Fruit fly (Drosophila melanogaster): ENCODE results near the gene Manf.

Manf gene

dm6 chr3R:16327549-16327948, 21.7 kb upstream of the Manf start, which contains the start of gene CG17930:
Gene CG17930, plus strand, starts transcription at chr3R:16327849.
- TF ChIP-seq CG8388 (GFP tag; optimal IDR thresholded peaks at IDR 0.05): no peak
- no peak for TF ChIP-seq Spps (tag; optimal IDR thresholded peaks at IDR 0.05)
- no peak for TF ChIP-seq CG1603 (tag; optimal IDR thresholded peaks at IDR 0.05)
- TF ChIP-seq abd-A (tag; optimal IDR thresholded peaks at IDR 0.05): no peak
- no peak for TF ChIP-seq trh (GFP tag; optimal IDR thresholded peaks at IDR 0.05)
- TF ChIP-seq cad (GFP tag; optimal IDR thresholded peaks at IDR 0.05): no peak
- no peak for TF ChIP-seq CG13123 (GFP tag; optimal IDR thresholded peaks at IDR 0.05)
- no peak for TF ChIP-seq gem (tag; optimal IDR thresholded peaks at IDR 0.05)
- no peak for TF ChIP-seq crc (GFP tag; optimal IDR thresholded peaks at IDR 0.05)
- TF ChIP-seq pan (optimal IDR thresholded peaks at IDR 0.05): no peak
- TF ChIP-seq pan (GFP tag; optimal IDR thresholded peaks at IDR 0.05 in 1 of 2, IDR thresholded peaks at IDR 0.05 in 1 of 2): no peak
- TF ChIP-seq sd (tag; optimal IDR thresholded peaks at IDR 0.05): no peak
- no peak for TF ChIP-seq CG32532 (GFP tag; IDR thresholded peaks at IDR 0.05)
- peak; percentile 69 for TF ChIP-seq lab (GFP tag; optimal IDR thresholded peaks at IDR 0.05)
- peak; percentile 8 for TF ChIP-seq CG3995 (GFP tag; optimal IDR thresholded peaks at IDR 0.05)
- no peak for TF ChIP-seq CG11695 (GFP tag; IDR thresholded peaks at IDR 0.05)

- TF ChIP-seq run (tag; optimal IDR thresholded peaks at IDR 0.05) (peak; percentile 50), CTCF (GFP tag; optimal IDR thresholded peaks at IDR 0.05) (peak; percentile 64), twi (tag; optimal IDR thresholded peaks at IDR 0.05) (peak; percentile 71), pfk (GFP tag; optimal IDR thresholded peaks at IDR 0.05) (no peak), sd (tag; optimal IDR thresholded peaks at IDR 0.05) (peak; percentile 50), CG10979 (tag; optimal IDR thresholded peaks at IDR 0.05) (peak; percentile 13), ci (GFP tag; IDR thresholded peaks at IDR 0.05) (0 out of 3 replicates have a peak, but pooled peaks have one; percentile 16), Drgx (GFP tag; IDR thresholded peaks at IDR 0.05) (no peak)
These were observed 19.4 kb upstream of the Manf start for dm6 chr3R:16329797-16330196.

- TF ChIP-seq Asciz (GFP tag; optimal IDR thresholded peaks at IDR 0.05) (peak; percentile 14), chinmo (GFP tag; IDR thresholded peaks at IDR 0.05; ENCODE audit: partially characterized antibody) (0 out of 4 replicates have a peak, but pooled peaks have one; percentile 29), wor (GFP tag; IDR thresholded peaks at IDR 0.05) (no peak), zen (tag; optimal IDR thresholded peaks at IDR 0.05) (no peak), fd96Cb (tag; optimal IDR thresholded peaks at IDR 0.05) (no peak), CG7271 (tag; optimal IDR thresholded peaks at IDR 0.05) (peak; percentile 15), CG10274 (GFP tag; optimal IDR thresholded peaks at IDR 0.05) (peak; percentile 42), lab (GFP tag; optimal IDR thresholded peaks at IDR 0.05) (peak; percentile 88), MTF-1 (GFP tag; optimal IDR thresholded peaks at IDR 0.05; ENCODE audit: borderline replicate concordance) (peak; percentile 52), CG8944 (GFP tag; optimal IDR thresholded peaks at IDR 0.05) (peak; percentile 30), CG15073 (GFP tag; optimal IDR thresholded peaks at IDR 0.05) (peak; percentile 22), Xbp1 (GFP tag; optimal IDR thresholded peaks at IDR 0.05) (no peak), Hmx (GFP tag; optimal IDR thresholded peaks at IDR 0.05) (no peak), bsh (GFP tag; optimal IDR thresholded peaks at IDR 0.05) (peak in 1 of 2 experiments; percentile 83), Med (GFP tag) (peak; percentile 96), CkIIα-i1 (GFP tag; IDR thresholded peaks at IDR 0.05) (no peak), CG8765 (GFP tag; IDR thresholded peaks at IDR 0.05) (no peak), CG14441 (GFP tag; IDR thresholded peaks at IDR 0.05) (peak; percentile 48; the same call in 1 of the 2 replicates), Vsx1 (GFP tag; optimal IDR thresholded peaks at IDR 0.05) (peak; percentile 75), Kr (GFP tag; optimal IDR thresholded peaks at IDR 0.05) (no peak), Hsf (GFP tag; optimal IDR thresholded peaks at IDR 0.05) (peak; percentile 55), toy (GFP tag; IDR thresholded peaks at IDR 0.05) (peak; percentile 56; the same call in 1 of the 2 replicates), Taf1 (GFP tag; IDR thresholded peaks at IDR 0.05) (no peak), CG6791 (GFP tag; IDR thresholded peaks at IDR 0.05; ENCODE audit: partially characterized antibody) (no peak), kni (GFP tag; optimal IDR thresholded peaks at IDR 0.05) (peak; percentile 82), CG13296 (GFP tag; optimal IDR thresholded peaks at IDR 0.05) (peak; percentile 73), CG15696 (tag; optimal IDR thresholded peaks at IDR 0.05) (peak; percentile 51)
These were observed 17.3 kb upstream of the Manf start for dm6 chr3R:16331809-16332343.
